Fruit fly (Drosophila melanogaster): ENCODE results near the gene CG12702.

DNA sequence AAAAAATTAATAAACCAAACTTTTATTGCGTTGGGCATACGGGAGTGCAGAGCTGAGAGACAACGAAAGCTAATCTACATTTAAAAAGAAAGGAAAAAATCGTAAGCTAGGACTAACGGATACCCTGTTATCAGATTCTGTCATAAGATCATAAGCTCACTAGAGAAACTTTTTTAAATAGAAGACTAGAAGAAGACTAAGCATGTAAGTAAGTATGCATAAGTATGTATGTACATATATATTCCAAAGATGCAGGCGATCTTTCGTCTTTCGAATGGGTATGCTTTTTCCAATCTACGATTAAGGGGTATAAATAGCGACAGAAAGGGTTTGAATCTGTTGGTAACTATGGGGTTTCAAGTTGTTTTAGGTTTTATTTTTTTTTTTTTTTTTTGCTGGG is 20.2 kb upstream of the CG12702 start:
- no peak for TF ChIP-seq CG8632 (GFP tag; optimal IDR thresholded peaks at IDR 0.05)
- peak; percentile 49 for TF ChIP-seq Eip75B (GFP tag; optimal IDR thresholded peaks at IDR 0.05)
- TF ChIP-seq acj6 (GFP tag; optimal IDR thresholded peaks at IDR 0.05) = peak; percentile 4
- no peak for TF ChIP-seq Lpt (GFP tag; optimal IDR thresholded peaks at IDR 0.05)
